Fruit fly (Drosophila melanogaster): ENCODE results near the gene CG33688.

DNA sequence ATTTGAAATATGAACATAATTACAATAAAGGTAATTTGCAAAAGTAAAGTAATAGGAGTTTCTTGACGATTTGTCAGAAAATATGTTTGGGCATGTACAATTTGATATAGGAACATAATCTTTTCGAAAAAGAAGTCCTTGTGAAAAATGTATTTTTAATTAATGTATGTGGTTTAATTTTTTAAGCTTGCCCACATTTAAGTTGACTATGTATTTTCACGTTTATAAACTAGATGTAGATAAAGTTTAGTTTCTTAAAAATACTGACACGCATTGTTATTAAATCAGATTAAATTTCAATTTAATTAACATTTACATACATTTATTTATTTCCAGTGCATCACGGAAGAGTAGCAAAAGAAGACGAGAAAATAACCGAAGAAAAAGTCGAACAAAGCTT, 22.5 kb upstream of the CG33688 start:
- TF ChIP-seq MESR4 (GFP tag; optimal IDR thresholded peaks at IDR 0.05) (no peak), CG2120 (GFP tag; optimal IDR thresholded peaks at IDR 0.05) (no peak), aop (GFP tag; IDR thresholded peaks at IDR 0.05) (no peak), CG6791 (GFP tag; IDR thresholded peaks at IDR 0.05; ENCODE audit: partially characterized antibody) (no peak), CG3163 (GFP tag; optimal IDR thresholded peaks at IDR 0.05) (no peak), ATbp (GFP tag; optimal IDR thresholded peaks at IDR 0.05) (no peak), usp (GFP tag; optimal IDR thresholded peaks at IDR 0.05) (no peak)

All from whole organism, embryonic.